Worm (Caenorhabditis elegans) whole organism, L3 larva: ENCODE results near the gene rhy-1.

ENCODE experiments used
- aly-2 ChIP-seq: fragments of 150-350 bp; optimal IDR thresholded peaks from 2 replicates; lab custom pipeline; 2014; ENCODE audit warnings: missing biosample characterization, missing genetic modification characterization
- daf-12 ChIP-seq: fragments of 150-350 bp; optimal IDR thresholded peaks from 2 replicates; lab custom pipeline; 2014; ENCODE audit warnings: missing biosample characterization, missing genetic modification reagents, missing genetic modification characterization
- elt-3 ChIP-seq, 3 experiments: fragments of 150-350 bp in 1 of 3; sonication (generic microtip) in 2 of 3; optimal IDR thresholded peaks; 2 replicates in 2 of 3; 4 replicates in 1 of 3; lab custom pipeline; 2014 to 2017; ENCODE audit warnings: missing biosample characterization in 3 of 3, missing genetic modification characterization in 3 of 3
- fkh-10 ChIP-seq: sonication (generic microtip); optimal IDR thresholded peaks from 2 replicates; lab custom pipeline; 2017; ENCODE audit warnings: missing biosample characterization, missing genetic modification reagents, missing genetic modification characterization
- jun-1 ChIP-seq: fragments of 150-350 bp; optimal IDR thresholded peaks from 2 replicates; lab custom pipeline; 2014; ENCODE audit warnings: missing biosample characterization, missing genetic modification reagents, missing genetic modification characterization
- nhr-11 ChIP-seq: fragments of 150-350 bp; optimal IDR thresholded peaks from 2 replicates; lab custom pipeline; 2014; ENCODE audit warnings: missing biosample characterization, missing genetic modification characterization

- TF ChIP-seq fkh-10 (GFP tag; lab: Kevin White, UChicago) (no peak), daf-12 (tag; lab: Kevin White, UChicago) (no peak), aly-2 (no peak), elt-3 (tag; optimal IDR thresholded peaks at IDR 0.05; lab: Kevin White, UChicago) (no peak), nhr-11 (tag; lab: Kevin White, UChicago) (no peak), jun-1 (tag; lab: Kevin White, UChicago) (no peak)
These were observed 25.3 kb upstream of the rhy-1 start, which contains the start of gene nlp-78 for ce11 chrII:9135878-9136277.
